Worm (Caenorhabditis elegans): ENCODE measurements around the gene ttyh-1.

ttyh-1 gene

DNA sequence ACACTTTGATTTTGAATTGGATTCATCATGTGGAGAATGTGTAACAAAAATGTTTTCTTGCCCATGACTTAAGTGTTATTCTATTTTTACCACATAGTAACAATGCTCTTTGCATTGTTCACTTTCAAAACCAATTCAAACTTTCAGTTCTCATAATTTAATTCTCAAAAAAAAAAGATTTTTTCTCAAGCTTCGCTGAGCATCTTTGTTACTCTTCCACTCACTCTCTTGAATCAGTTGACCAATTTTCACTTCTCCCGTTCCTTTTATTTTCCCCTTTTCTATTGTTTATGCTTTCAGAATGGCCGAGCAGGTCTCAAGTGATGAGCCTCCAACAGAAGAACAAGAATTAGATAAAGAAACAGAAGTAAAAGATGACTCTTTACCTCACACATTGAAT, 22.4 kb upstream of the ttyh-1 start, which contains the start of gene oct-2:
Gene oct-2 (plus strand): TSS at position 301 of the 400 bp plus-strand sequence.
- TF ChIP-seq rnt-1 (tag; optimal IDR thresholded peaks at IDR 0.05) (no peak), sup-37 (GFP tag; optimal IDR thresholded peaks at IDR 0.05) (no peak), mab-9 (GFP tag; IDR thresholded peaks at IDR 0.05) (no peak), ama-1 (optimal IDR thresholded peaks at IDR 0.05) (no peak), dpl-1 (GFP tag; optimal IDR thresholded peaks at IDR 0.05) (no peak), mep-1 (tag; optimal IDR thresholded peaks at IDR 0.05) (no peak), vab-15 (tag; optimal IDR thresholded peaks at IDR 0.05) (no peak), lin-15B (tag; optimal IDR thresholded peaks at IDR 0.05) (no peak), tlp-1 (tag; optimal IDR thresholded peaks at IDR 0.05) (no peak), lin-39 (tag; optimal IDR thresholded peaks at IDR 0.05) (no peak), fkh-4 (tag; optimal IDR thresholded peaks at IDR 0.05; ENCODE audit: borderline replicate concordance) (no peak), mdl-1 (tag; optimal IDR thresholded peaks at IDR 0.05) (no peak), ceh-82 (tag; optimal IDR thresholded peaks at IDR 0.05) (no peak), nhr-85 (tag) (no peak), ceh-63 (GFP tag; optimal IDR thresholded peaks at IDR 0.05) (no peak)

DNA sequence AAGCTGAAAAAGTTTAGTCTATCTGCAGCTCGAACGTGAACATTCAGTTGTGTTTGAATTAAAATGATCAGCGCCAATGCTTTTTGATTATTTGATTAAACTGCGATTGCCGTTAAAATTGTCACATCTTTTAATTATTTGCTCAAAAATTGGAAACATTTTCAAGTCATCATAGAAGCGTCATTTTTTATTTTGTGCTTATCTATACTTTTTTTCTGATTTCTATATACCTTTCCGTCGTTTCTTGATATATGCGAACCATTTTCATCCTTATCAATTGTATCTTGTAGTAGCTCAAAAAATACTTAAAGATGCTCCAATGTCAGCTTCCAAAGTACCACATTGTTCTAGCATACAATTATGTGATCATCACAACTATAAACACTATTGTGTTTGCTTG, 17.2 kb upstream of the ttyh-1 start:
- TF ChIP-seq nhr-19 (GFP tag; conservative IDR thresholded peaks at IDR 0.05) = no peak
- peak; percentile 71 for TF ChIP-seq elt-2 (tag; optimal IDR thresholded peaks at IDR 0.05)

DNA sequence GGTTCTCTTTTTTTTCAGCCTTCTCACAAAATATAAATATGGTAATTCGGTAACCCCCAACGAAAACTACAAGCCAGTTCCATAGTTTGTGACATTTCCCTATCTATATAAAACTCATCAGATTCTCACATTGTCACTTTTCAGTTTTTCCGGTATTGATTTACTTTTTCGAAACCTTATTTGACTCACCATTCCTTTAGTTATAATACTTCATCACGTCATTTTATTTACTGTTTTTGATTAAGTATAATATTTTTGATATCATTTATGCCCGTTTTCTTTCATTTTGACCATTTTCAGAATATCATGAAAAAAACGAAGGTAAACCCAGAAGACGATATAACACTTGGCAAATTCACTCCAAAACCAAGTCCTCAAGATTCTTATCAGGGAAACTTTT, 16.7 kb upstream of the ttyh-1 start, which contains the start of gene pgp-3:
Gene pgp-3 (plus strand): TSS at position 301 of the 400 bp plus-strand sequence.
- no peak for TF ChIP-seq lin-14 (GFP tag; optimal IDR thresholded peaks at IDR 0.05)
- TF ChIP-seq jun-1 (tag; optimal IDR thresholded peaks at IDR 0.05) = no peak
- no peak for TF ChIP-seq dsc-1 (tag; optimal IDR thresholded peaks at IDR 0.05)
- TF ChIP-seq C04F5.9 (tag; optimal IDR thresholded peaks at IDR 0.05) = no peak
- no peak for TF ChIP-seq nhr-28 (tag; optimal IDR thresholded peaks at IDR 0.05)
- TF ChIP-seq nhr-90 (tag; optimal IDR thresholded peaks at IDR 0.05; ENCODE audit: poor library complexity) = no peak
- TF ChIP-seq mep-1 (tag; optimal IDR thresholded peaks at IDR 0.05) = no peak
- TF ChIP-seq irx-1 (tag; optimal IDR thresholded peaks at IDR 0.05) = no peak
- no peak for TF ChIP-seq rnt-1 (tag; optimal IDR thresholded peaks at IDR 0.05)

DNA sequence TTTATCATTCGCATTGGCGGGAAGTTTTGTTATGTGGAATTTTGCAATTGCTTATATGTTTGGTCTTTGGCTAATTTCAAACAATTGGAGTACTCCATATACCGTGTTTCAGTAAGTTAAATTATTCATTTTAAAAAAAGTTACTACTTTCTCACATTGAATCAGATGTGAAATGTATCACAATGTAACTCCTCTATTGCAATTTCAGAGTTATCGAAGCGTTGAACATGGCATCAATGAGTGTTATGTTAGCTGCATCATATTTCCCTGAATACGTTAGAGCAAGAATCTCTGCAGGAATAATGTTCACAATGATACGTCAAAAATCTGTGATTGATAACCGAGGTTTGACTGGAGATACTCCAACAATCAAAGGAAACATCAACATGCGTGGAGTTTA, 12.7 kb upstream of the ttyh-1 start:
- TF ChIP-seq egl-13 (tag; optimal IDR thresholded peaks at IDR 0.05) (no peak), fkh-8 (tag; optimal IDR thresholded peaks at IDR 0.05) (no peak), snu-23 (GFP tag; optimal IDR thresholded peaks at IDR 0.05) (no peak), ama-1 (optimal IDR thresholded peaks at IDR 0.05) (no peak), ztf-4 (tag; optimal IDR thresholded peaks at IDR 0.05) (no peak), lin-14 (GFP tag; optimal IDR thresholded peaks at IDR 0.05) (no peak), ceh-8 (GFP tag; optimal IDR thresholded peaks at IDR 0.05) (no peak), fkh-4 (tag; optimal IDR thresholded peaks at IDR 0.05; ENCODE audit: borderline replicate concordance) (no peak), lin-13 (GFP tag; optimal IDR thresholded peaks at IDR 0.05) (no peak), dsc-1 (tag; optimal IDR thresholded peaks at IDR 0.05) (no peak), jun-1 (tag; optimal IDR thresholded peaks at IDR 0.05) (no peak), tlp-1 (tag; optimal IDR thresholded peaks at IDR 0.05) (no peak), fos-1 (tag; optimal IDR thresholded peaks at IDR 0.05) (no peak), Y116A8C.19 (tag; optimal IDR thresholded peaks at IDR 0.05; ENCODE audit: borderline replicate concordance) (no peak), nhr-76 (tag; optimal IDR thresholded peaks at IDR 0.05) (no peak), nhr-28 (tag; optimal IDR thresholded peaks at IDR 0.05) (no peak), nhr-71 (tag; optimal IDR thresholded peaks at IDR 0.05) (no peak), hpl-2 (GFP tag; optimal IDR thresholded peaks at IDR 0.05) (no peak)

DNA sequence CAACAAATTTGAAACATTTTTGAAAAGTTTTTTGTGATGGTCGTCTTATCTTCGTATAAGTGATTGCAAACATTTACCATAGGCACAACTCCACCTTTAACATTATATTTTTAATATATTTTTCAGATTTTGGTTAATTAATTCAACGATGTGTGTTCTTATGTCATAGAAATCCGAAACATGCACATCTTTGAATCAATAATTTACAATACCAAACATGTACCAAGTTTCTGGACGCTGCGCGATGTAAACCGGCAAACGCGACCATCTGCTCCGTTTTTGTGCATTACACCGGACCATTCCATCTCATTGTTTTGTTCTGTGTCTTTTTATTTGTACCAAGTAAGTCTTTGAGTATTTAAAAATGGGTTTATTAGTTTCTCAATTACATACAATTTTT, 11.0 kb upstream of the ttyh-1 start, which contains the start of gene pgp-4:
Gene pgp-4 (plus strand): TSS at position 301 of the 400 bp plus-strand sequence.
- TF ChIP-seq unc-30 (tag; optimal IDR thresholded peaks at IDR 0.05) (no peak), fkh-8 (tag; optimal IDR thresholded peaks at IDR 0.05) (no peak), C04F5.9 (tag; optimal IDR thresholded peaks at IDR 0.05) (no peak), lin-39 (tag; optimal IDR thresholded peaks at IDR 0.05) (no peak), pag-3 (tag; optimal IDR thresholded peaks at IDR 0.05; ENCODE audit: borderline replicate concordance, insufficient read depth) (no peak), swsn-7 (tag; optimal IDR thresholded peaks at IDR 0.05) (no peak), ztf-11 (tag; optimal IDR thresholded peaks at IDR 0.05) (no peak), pqm-1 (tag; optimal IDR thresholded peaks at IDR 0.05) (no peak), ceh-82 (tag; optimal IDR thresholded peaks at IDR 0.05) (no peak), nhr-47 (tag; optimal IDR thresholded peaks at IDR 0.05) (no peak), snu-23 (GFP tag; optimal IDR thresholded peaks at IDR 0.05) (no peak), nhr-20 (tag; optimal IDR thresholded peaks at IDR 0.05) (no peak), nhr-12 (tag; optimal IDR thresholded peaks at IDR 0.05) (no peak), fkh-4 (tag; optimal IDR thresholded peaks at IDR 0.05; ENCODE audit: borderline replicate concordance) (no peak), nhr-28 (tag; optimal IDR thresholded peaks at IDR 0.05) (no peak), elt-2 (tag; optimal IDR thresholded peaks at IDR 0.05) (no peak), efl-1 (optimal IDR thresholded peaks at IDR 0.05) (no peak), efl-1 (GFP tag; optimal IDR thresholded peaks at IDR 0.05 in 1 of 2) (no peak)

Data from whole organism, L1 larva.